Fruit fly (Drosophila melanogaster) whole organism, embryonic: ENCODE data around the gene CG10948.

Experiments used
- Antp ChIP-seq: fragments of 200-800 bp; sonication (Bioruptor generic); optimal IDR thresholded peaks from 3 replicates; lab custom pipeline; 2016; ENCODE audit warnings: missing biosample characterization, missing genetic modification characterization
- Bteb2 ChIP-seq: fragments of 200-800 bp; sonication (Bioruptor generic); optimal IDR thresholded peaks from 2 replicates; lab custom pipeline; 2016; ENCODE audit warnings: missing biosample characterization, missing genetic modification characterization
- C15 ChIP-seq: fragments of 200-800 bp; sonication (Bioruptor generic); IDR thresholded peaks from 3 replicates; pipeline ENCODE4 v1.3.6; 2022; ENCODE audit warnings: missing biosample characterization, missing genetic modification characterization
- CG1233 ChIP-seq: fragments of 200-800 bp; sonication (Bioruptor generic); optimal IDR thresholded peaks from 4 replicates; lab custom pipeline; 2018; ENCODE audit warnings: missing biosample characterization, mild to moderate bottlenecking, missing genetic modification characterization
- CG13775 ChIP-seq: fragments of 200-800 bp; sonication (Bioruptor generic); optimal IDR thresholded peaks from 3 replicates; lab custom pipeline; 2017; ENCODE audit warnings: missing biosample characterization, mild to moderate bottlenecking, missing genetic modification characterization
- CG14014 ChIP-seq: fragments of 200-800 bp; sonication (Bioruptor generic); IDR thresholded peaks from 2 replicates; pipeline ENCODE4 v1.3.6; 2022; ENCODE audit warnings: missing biosample characterization, missing genetic modification characterization
- CG14667 ChIP-seq: fragments of 200-800 bp; sonication (Bioruptor generic); IDR thresholded peaks from 2 replicates; pipeline ENCODE4 v1.3.6; 2022; ENCODE audit warnings: missing biosample characterization, missing genetic modification characterization
- CG15696 ChIP-seq: fragments of 200-800 bp; sonication (Bioruptor generic); optimal IDR thresholded peaks from 2 replicates; lab custom pipeline; 2019; ENCODE audit warnings: missing biosample characterization, mild to moderate bottlenecking, missing genetic modification characterization, moderate library complexity
- CG1603 ChIP-seq: fragments of 200-800 bp; sonication (Bioruptor generic); optimal IDR thresholded peaks from 2 replicates; lab custom pipeline; 2019; ENCODE audit warnings: missing biosample characterization, mild to moderate bottlenecking, missing genetic modification characterization, moderate library complexity
- CG17186 ChIP-seq: fragments of 200-800 bp; sonication (Bioruptor generic); optimal IDR thresholded peaks from 3 replicates; lab custom pipeline; 2017; ENCODE audit warnings: missing biosample characterization, missing genetic modification reagents, missing genetic modification characterization
- CG17612 ChIP-seq: fragments of 200-800 bp; sonication (Bioruptor generic); IDR thresholded peaks from 2 replicates; pipeline ENCODE4 v1.3.6; 2022; ENCODE audit warnings: missing biosample characterization, missing genetic modification characterization
- CG18262 ChIP-seq: fragments of 200-800 bp; optimal IDR thresholded peaks from 3 replicates; lab custom pipeline; 2019; ENCODE audit warnings: missing biosample characterization, mild to moderate bottlenecking, missing genetic modification characterization, moderate library complexity
- CG18619 ChIP-seq: fragments of 200-800 bp; sonication (Bioruptor generic); optimal IDR thresholded peaks from 3 replicates; lab custom pipeline; 2017; ENCODE audit warnings: missing biosample characterization, mild to moderate bottlenecking, missing genetic modification characterization
- CG2202 ChIP-seq: fragments of 200-800 bp; sonication (Bioruptor generic); optimal IDR thresholded peaks from 2 replicates; lab custom pipeline; 2018; ENCODE audit warnings: missing biosample characterization, mild to moderate bottlenecking, missing genetic modification characterization
- CG30431 ChIP-seq: fragments of 200-800 bp; sonication (Bioruptor generic); optimal IDR thresholded peaks from 2 replicates; lab custom pipeline; 2017; ENCODE audit warnings: missing biosample characterization, missing genetic modification characterization
- CG31224 ChIP-seq: fragments of 200-800 bp; sonication (Bioruptor generic); IDR thresholded peaks from 2 replicates; pipeline ENCODE4 v1.3.6; 2022; ENCODE audit warnings: missing biosample characterization, missing genetic modification characterization
- CG31388 ChIP-seq: fragments of 200-800 bp; sonication (Bioruptor generic); optimal IDR thresholded peaks from 2 replicates; lab custom pipeline; 2016; ENCODE audit warnings: missing biosample characterization, missing genetic modification characterization
- CG32772 ChIP-seq: fragments of 200-800 bp; sonication (Bioruptor generic); IDR thresholded peaks from 2 replicates; pipeline ENCODE4 v1.3.6; 2022; ENCODE audit warnings: missing biosample characterization, missing genetic modification characterization
- CG33557 ChIP-seq: fragments of 200-800 bp; sonication (Bioruptor generic); optimal IDR thresholded peaks from 2 replicates; lab custom pipeline; 2019; ENCODE audit warnings: missing biosample characterization, mild to moderate bottlenecking, missing genetic modification characterization, moderate library complexity
- CG3847 ChIP-seq: fragments of 200-800 bp; sonication (Bioruptor generic); IDR thresholded peaks from 2 replicates; pipeline ENCODE4 v1.3.6; 2022; ENCODE audit warnings: missing biosample characterization, missing genetic modification characterization
- CG4328 ChIP-seq: fragments of 200-800 bp; sonication (Bioruptor generic); optimal IDR thresholded peaks from 3 replicates; lab custom pipeline; 2017; ENCODE audit warnings: missing biosample characterization, missing genetic modification reagents, missing genetic modification characterization
- CG43689 ChIP-seq: fragments of 200-800 bp; sonication (Bioruptor generic); IDR thresholded peaks from 2 replicates; pipeline ENCODE4 v1.3.6; 2022; ENCODE audit warnings: missing biosample characterization, missing genetic modification characterization
- CG4404 ChIP-seq: fragments of 200-800 bp; sonication (Bioruptor generic); IDR thresholded peaks from 2 replicates; pipeline ENCODE4 v1.3.6; 2022; ENCODE audit warnings: missing biosample characterization, missing genetic modification characterization
- CG6272 ChIP-seq: fragments of 200-800 bp; sonication (Bioruptor generic); IDR thresholded peaks from 2 replicates; pipeline ENCODE4 v1.3.6; 2022; ENCODE audit warnings: missing biosample characterization, missing genetic modification characterization
- CG6689 ChIP-seq: fragments of 200-800 bp; sonication (Bioruptor generic); IDR thresholded peaks from 2 replicates; pipeline ENCODE4 v1.3.6; 2022; ENCODE audit warnings: missing biosample characterization, missing genetic modification characterization
- CG7372 ChIP-seq: fragments of 200-800 bp; sonication (Bioruptor generic); IDR thresholded peaks from 2 replicates; pipeline ENCODE4 v1.3.6; 2022; ENCODE audit warnings: missing biosample characterization, missing genetic modification characterization
- CoRest ChIP-seq: fragments of 200-800 bp; sonication (Bioruptor generic); optimal IDR thresholded peaks from 3 replicates; lab custom pipeline; 2018; ENCODE audit warnings: missing biosample characterization, mild to moderate bottlenecking, missing genetic modification characterization, moderate library complexity
- CrebB ChIP-seq: fragments of 200-800 bp; sonication (Bioruptor generic); optimal IDR thresholded peaks from 3 replicates; lab custom pipeline; 2018; ENCODE audit warnings: missing biosample characterization, mild to moderate bottlenecking, missing genetic modification characterization
- Deaf1 ChIP-seq: fragments of 200-800 bp; optimal IDR thresholded peaks from 3 replicates; lab custom pipeline; 2019; ENCODE audit warnings: missing biosample characterization, mild to moderate bottlenecking, missing genetic modification characterization, moderate library complexity
- Drgx ChIP-seq: fragments of 200-800 bp; sonication (Bioruptor generic); IDR thresholded peaks from 2 replicates; pipeline ENCODE4 v1.3.6; 2022; ENCODE audit warnings: missing biosample characterization, missing genetic modification characterization
- Eip74EF ChIP-seq, 2 experiments: fragments of 200-800 bp in 1 of 2; fragments of >200 bp in 1 of 2; sonication (Bioruptor generic) in 1 of 2; optimal IDR thresholded peaks; 2 replicates each; lab custom pipeline; 2017 to 2019; ENCODE audit warnings: missing biosample characterization in 2 of 2, missing genetic modification characterization in 2 of 2, mild to moderate bottlenecking in 1 of 2, moderate library complexity in 1 of 2
- Gsc ChIP-seq: fragments of 200-800 bp; sonication (Bioruptor generic); IDR thresholded peaks from 2 replicates; pipeline ENCODE4 v1.3.6; 2022; ENCODE audit warnings: missing biosample characterization, missing genetic modification characterization
- Hr3 ChIP-seq: fragments of 200-800 bp; sonication (Bioruptor generic); optimal IDR thresholded peaks from 3 replicates; lab custom pipeline; 2016; ENCODE audit warnings: missing biosample characterization, missing genetic modification characterization
- Myb ChIP-seq: fragments of 200-800 bp; sonication (Bioruptor generic); optimal IDR thresholded peaks from 2 replicates; lab custom pipeline; 2016; ENCODE audit warnings: missing biosample characterization, missing genetic modification characterization
- Nf-YC ChIP-seq: fragments of 200-800 bp; optimal IDR thresholded peaks from 3 replicates; lab custom pipeline; 2019; ENCODE audit warnings: missing biosample characterization, mild to moderate bottlenecking, missing genetic modification characterization, moderate library complexity
- Optix ChIP-seq: fragments of 200-800 bp; sonication (Bioruptor generic); IDR thresholded peaks from 3 replicates; pipeline ENCODE4 v1.3.6; 2022; ENCODE audit warnings: missing biosample characterization, missing genetic modification characterization
- Taf1 ChIP-seq: fragments of 200-800 bp; sonication (Bioruptor generic); IDR thresholded peaks from 2 replicates; pipeline ENCODE4 v1.3.6; 2022; ENCODE audit warnings: missing biosample characterization, missing genetic modification characterization
- bab2 ChIP-seq: fragments of 200-800 bp; sonication (Bioruptor generic); optimal IDR thresholded peaks from 2 replicates; lab custom pipeline; 2016; ENCODE audit warnings: missing biosample characterization, missing genetic modification characterization
- bcd ChIP-seq: fragments of 200-800 bp; sonication (Bioruptor generic); optimal IDR thresholded peaks from 2 replicates; lab custom pipeline; 2017; ENCODE audit warnings: missing biosample characterization, mild to moderate bottlenecking, missing genetic modification characterization
- bigmax ChIP-seq: fragments of 200-800 bp; sonication (Bioruptor generic); optimal IDR thresholded peaks from 2 replicates; lab custom pipeline; 2018; ENCODE audit warnings: missing biosample characterization, mild to moderate bottlenecking, missing genetic modification characterization
- crp ChIP-seq, 2 experiments: fragments of 200-800 bp; sonication (Bioruptor generic); optimal IDR thresholded peaks; 2 replicates in 1 of 2; 3 replicates in 1 of 2; lab custom pipeline; 2017; ENCODE audit warnings: missing biosample characterization in 2 of 2, missing genetic modification characterization in 2 of 2, mild to moderate bottlenecking in 1 of 2, moderate library complexity in 1 of 2
- dmrt11E ChIP-seq: fragments of 200-800 bp; sonication (Bioruptor generic); optimal IDR thresholded peaks from 3 replicates; lab custom pipeline; 2018; ENCODE audit warnings: missing biosample characterization, mild to moderate bottlenecking, missing genetic modification characterization, moderate library complexity
- fd3F ChIP-seq: fragments of 200-800 bp; sonication (Bioruptor generic); optimal IDR thresholded peaks from 2 replicates; lab custom pipeline; 2018; ENCODE audit warnings: missing biosample characterization, mild to moderate bottlenecking, missing genetic modification characterization, moderate library complexity
- fru ChIP-seq: fragments of >200 bp; optimal IDR thresholded peaks from 2 replicates; lab custom pipeline; 2017
- gsb-n ChIP-seq: fragments of 200-800 bp; sonication (Bioruptor generic); optimal IDR thresholded peaks from 3 replicates; lab custom pipeline; 2018; ENCODE audit warnings: missing biosample characterization, mild to moderate bottlenecking, missing genetic modification characterization
- gt ChIP-seq: fragments of 200-800 bp; sonication (Bioruptor generic); IDR thresholded peaks from 2 replicates; pipeline ENCODE4 v1.3.6; 2022; ENCODE audit warnings: missing biosample characterization, missing genetic modification characterization
- ken ChIP-seq: fragments of 200-800 bp; sonication (Bioruptor generic); IDR thresholded peaks from 3 replicates; pipeline ENCODE4 v1.3.6; 2022; ENCODE audit warnings: missing biosample characterization, missing genetic modification characterization
- knrl ChIP-seq: fragments of 200-800 bp; sonication (Bioruptor generic); IDR thresholded peaks from 3 replicates; pipeline ENCODE4 v1.3.6; 2022; ENCODE audit warnings: missing biosample characterization, missing genetic modification characterization; ENCODE audit not compliant: partially characterized antibody
- org-1 ChIP-seq: fragments of 200-800 bp; sonication (Bioruptor generic); optimal IDR thresholded peaks from 2 replicates; lab custom pipeline; 2017; ENCODE audit warnings: missing biosample characterization, missing genetic modification characterization
- pho ChIP-seq: fragments of 200-800 bp; sonication (Bioruptor generic); optimal IDR thresholded peaks from 2 replicates; lab custom pipeline; 2016; ENCODE audit warnings: missing biosample characterization, missing genetic modification characterization
- so ChIP-seq: fragments of 200-800 bp; sonication (Bioruptor generic); IDR thresholded peaks from 3 replicates; pipeline ENCODE4 v1.3.6; 2022; ENCODE audit warnings: missing biosample characterization, missing genetic modification characterization
- sug ChIP-seq: fragments of 200-800 bp; optimal IDR thresholded peaks from 2 replicates; lab custom pipeline; 2019; ENCODE audit warnings: missing biosample characterization, mild to moderate bottlenecking, missing genetic modification characterization, moderate library complexity
- twi ChIP-seq: fragments of 200-800 bp; optimal IDR thresholded peaks from 2 replicates; lab custom pipeline; 2019; ENCODE audit warnings: missing biosample characterization, mild to moderate bottlenecking, missing genetic modification characterization, moderate library complexity

Gene CG10948

dm6 chr3L:12794532-12794931, 55.4 kb downstream of the CG10948 start (continued):
- TF ChIP-seq CG14014 (GFP tag; lab: Robert Waterston, UW) = no peak
- no peak for TF ChIP-seq CrebB
- TF ChIP-seq bigmax (GFP tag; lab: Kevin White, UChicago) = no peak
- no peak for TF ChIP-seq Bteb2 (GFP tag; lab: Kevin White, UChicago)
- TF ChIP-seq CG13775 = no peak
- peak; percentile 24 for TF ChIP-seq Deaf1 (tag; lab: Kevin White, UChicago)
- no peak for TF ChIP-seq Hr3 (GFP tag; lab: Kevin White, UChicago)
- no peak for TF ChIP-seq twi (tag; lab: Kevin White, UChicago)
- no peak for TF ChIP-seq dmrt11E (tag; lab: Kevin White, UChicago)
- peak; percentile 24 for TF ChIP-seq sug
- no peak for TF ChIP-seq CG1233 (GFP tag; lab: Kevin White, UChicago)
- TF ChIP-seq CG17186 (GFP tag; lab: Kevin White, UChicago) = peak; percentile 86
- TF ChIP-seq CG33557 (GFP tag; lab: Kevin White, UChicago) = no peak
- TF ChIP-seq Drgx (GFP tag; lab: Robert Waterston, UW) = no peak
- TF ChIP-seq CG17612 (GFP tag; lab: Robert Waterston, UW) = no peak
- TF ChIP-seq CG3847 (GFP tag; lab: Robert Waterston, UW) = no peak
- no peak for TF ChIP-seq CG4404 (GFP tag; lab: Robert Waterston, UW)
- TF ChIP-seq CG15696 (tag; lab: Kevin White, UChicago) = no peak
- TF ChIP-seq CG31224 (GFP tag; lab: Robert Waterston, UW) = no peak
- peak; percentile 88 for TF ChIP-seq Nf-YC
- TF ChIP-seq bab2 (GFP tag; lab: Kevin White, UChicago) = no peak
- no peak for TF ChIP-seq Taf1 (GFP tag; lab: Robert Waterston, UW)
- TF ChIP-seq CG32772 = no peak
- no peak for TF ChIP-seq Eip74EF (GFP tag; optimal IDR thresholded peaks at IDR 0.05; lab: Kevin White, UChicago)
- peak; percentile 77 for TF ChIP-seq knrl
- TF ChIP-seq CG7372 (GFP tag; lab: Robert Waterston, UW) = 0 out of 2 replicates have a peak, but pooled peaks have one; percentile 19
- no peak for TF ChIP-seq Optix (GFP tag; lab: Robert Waterston, UW)
- no peak for TF ChIP-seq Antp (GFP tag; lab: Kevin White, UChicago)
- peak; percentile 23 to 95 for TF ChIP-seq crp (GFP tag; optimal IDR thresholded peaks at IDR 0.05; lab: Kevin White, UChicago)
- TF ChIP-seq CG31388 (GFP tag; lab: Kevin White, UChicago) = no peak
- TF ChIP-seq pho (GFP tag; lab: Kevin White, UChicago) = no peak
- no peak for TF ChIP-seq org-1 (GFP tag; lab: Kevin White, UChicago)
- no peak for TF ChIP-seq fd3F (GFP tag; lab: Kevin White, UChicago)
- no peak for TF ChIP-seq CoRest
- TF ChIP-seq C15 = no peak
- no peak for TF ChIP-seq CG43689
- no peak for TF ChIP-seq fru (lab: Kevin White, UChicago)
- TF ChIP-seq bcd = no peak
- no peak for TF ChIP-seq CG14667 (GFP tag; lab: Robert Waterston, UW)
- no peak; the same call in 2 of the 3 replicates for TF ChIP-seq so (GFP tag; lab: Robert Waterston, UW)
- TF ChIP-seq gsb-n (tag; lab: Kevin White, UChicago) = no peak
- no peak for TF ChIP-seq Myb (GFP tag; lab: Kevin White, UChicago)
- TF ChIP-seq CG1603 = peak; percentile 51
- TF ChIP-seq Gsc (GFP tag; lab: Robert Waterston, UW) = no peak
- no peak for TF ChIP-seq gt
- no peak for TF ChIP-seq CG4328
- TF ChIP-seq CG6689 (GFP tag; lab: Robert Waterston, UW) = no peak
- TF ChIP-seq CG18619 (GFP tag; lab: Kevin White, UChicago) = no peak
- no peak for TF ChIP-seq CG30431 (GFP tag; lab: Kevin White, UChicago)
- no peak for TF ChIP-seq CG18262 (tag; lab: Kevin White, UChicago)
- no peak for TF ChIP-seq CG6272 (GFP tag; lab: Robert Waterston, UW)
- TF ChIP-seq ken (GFP tag; lab: Robert Waterston, UW) = no peak
- no peak for TF ChIP-seq CG2202 (tag; lab: Kevin White, UChicago)
